Worm (Caenorhabditis elegans) whole organism, L1 larva: Measurements from ENCODE around the gene fbxa-144.
A peak's percentile ranks its signal among the peaks of the same experiment; 100 is the strongest.

ENCODE experiments used
- C16A3.4 ChIP-seq: fragments of 150-350 bp; optimal IDR thresholded peaks from 2 replicates; lab custom pipeline; 2014; ENCODE audit warnings: missing biosample characterization, missing genetic modification characterization
- C34B4.2 ChIP-seq: sonication (generic microtip); optimal IDR thresholded peaks from 2 replicates; lab custom pipeline; 2017; ENCODE audit warnings: mild to moderate bottlenecking, missing genetic modification characterization, missing compliant biosample characterization
- F16B12.6 ChIP-seq: fragments of 150-350 bp; optimal IDR thresholded peaks from 2 replicates; lab custom pipeline; 2014; ENCODE audit warnings: missing biosample characterization, missing genetic modification characterization
- aha-1 ChIP-seq: fragments of 150-350 bp; optimal IDR thresholded peaks from 2 replicates; lab custom pipeline; 2014; ENCODE audit warnings: missing biosample characterization, missing genetic modification characterization
- aly-2 ChIP-seq: fragments of 150-350 bp; optimal IDR thresholded peaks from 2 replicates; lab custom pipeline; 2014; ENCODE audit warnings: missing biosample characterization, missing genetic modification characterization
- ama-1 ChIP-seq: fragments of 150-350 bp; optimal IDR thresholded peaks from 2 replicates; lab custom pipeline; 2014
- blmp-1 ChIP-seq: fragments of 150-350 bp; optimal IDR thresholded peaks from 2 replicates; lab custom pipeline; 2014; ENCODE audit warnings: missing biosample characterization, missing genetic modification characterization
- ceh-8 ChIP-seq: fragments of 200-800 bp; sonication (Bioruptor generic); optimal IDR thresholded peaks from 2 replicates; lab custom pipeline; 2018; ENCODE audit warnings: mild to moderate bottlenecking, missing genetic modification characterization, moderate library complexity, missing compliant biosample characterization
- ces-1 ChIP-seq: fragments of 150-350 bp; optimal IDR thresholded peaks from 2 replicates; lab custom pipeline; 2014; ENCODE audit warnings: missing biosample characterization, missing genetic modification reagents, missing genetic modification characterization
- dsc-1 ChIP-seq: sonication (generic microtip); optimal IDR thresholded peaks from 2 replicates; lab custom pipeline; 2016; ENCODE audit warnings: mild to moderate bottlenecking, missing genetic modification characterization, missing compliant biosample characterization
- efl-1 ChIP-seq, 4 experiments: fragments of 150-350 bp; optimal IDR thresholded peaks in 3 of 4; peaks in 1 of 4; 1 replicate in 1 of 4; 2 replicates in 3 of 4; lab custom pipeline; 2014; ENCODE audit warnings: missing biosample characterization in 2 of 4, missing genetic modification characterization in 2 of 4, missing genetic modification reagents in 2 of 4
- egl-13 ChIP-seq: sonication (generic microtip); optimal IDR thresholded peaks from 2 replicates; lab custom pipeline; 2016; ENCODE audit warnings: missing genotype, missing genetic modification reagents, missing genetic modification characterization, missing compliant biosample characterization
- egl-27 ChIP-seq, 2 experiments: fragments of 150-350 bp in 1 of 2; sonication (generic microtip); optimal IDR thresholded peaks; 3 replicates each; lab custom pipeline; 2017 to 2018; ENCODE audit warnings: missing biosample characterization in 2 of 2, missing genetic modification characterization in 2 of 2, missing genetic modification reagents in 2 of 2
- elt-2 ChIP-seq: sonication (generic microtip); optimal IDR thresholded peaks from 2 replicates; lab custom pipeline; 2016; ENCODE audit warnings: missing genetic modification characterization, mild to moderate bottlenecking, inconsistent platforms, missing compliant biosample characterization, missing genetic modification reagents
- elt-3 ChIP-seq, 6 experiments: fragments of 150-350 bp in 1 of 6; sonication (generic microtip); optimal IDR thresholded peaks; 2 replicates each; lab custom pipeline; 2017 to 2018; ENCODE audit warnings: missing biosample characterization in 6 of 6, missing genetic modification characterization in 6 of 6, inconsistent platforms in 1 of 6
- fkh-8 ChIP-seq: sonication (generic microtip); optimal IDR thresholded peaks from 2 replicates; lab custom pipeline; 2016; ENCODE audit warnings: mild to moderate bottlenecking, missing genetic modification characterization, missing compliant biosample characterization
- grh-1 ChIP-seq: fragments of 200-800 bp; sonication (Bioruptor generic); IDR thresholded peaks from 2 replicates; pipeline ENCODE4 v1.3.6; 2022; ENCODE audit warnings: missing genetic modification reagents, missing genetic modification characterization, missing compliant biosample characterization
- hlh-4 ChIP-seq: sonication (generic microtip); optimal IDR thresholded peaks from 2 replicates; lab custom pipeline; 2016; ENCODE audit warnings: mild to moderate bottlenecking, missing genetic modification characterization, missing compliant biosample characterization
- irx-1 ChIP-seq: sonication (generic microtip); optimal IDR thresholded peaks from 2 replicates; lab custom pipeline; 2016; ENCODE audit warnings: missing genetic modification characterization, missing compliant biosample characterization
- jun-1 ChIP-seq: fragments of 150-350 bp; optimal IDR thresholded peaks from 2 replicates; lab custom pipeline; 2014; ENCODE audit warnings: missing biosample characterization, missing genetic modification reagents, missing genetic modification characterization
- lin-14 ChIP-seq: fragments of 200-800 bp; sonication (Bioruptor generic); optimal IDR thresholded peaks from 2 replicates; lab custom pipeline; 2018; ENCODE audit warnings: mild to moderate bottlenecking, missing genetic modification characterization, moderate library complexity, missing compliant biosample characterization
- lin-15B ChIP-seq: fragments of 150-350 bp; sonication (generic microtip); optimal IDR thresholded peaks from 3 replicates; lab custom pipeline; 2014; ENCODE audit warnings: missing biosample characterization, missing genetic modification characterization
- lin-35 ChIP-seq, 2 experiments: fragments of 150-350 bp; optimal IDR thresholded peaks; 2 replicates each; lab custom pipeline; 2014; ENCODE audit warnings: missing biosample characterization in 2 of 2, missing genetic modification characterization in 2 of 2, missing genetic modification reagents in 2 of 2
- mef-2 ChIP-seq: fragments of 150-350 bp; optimal IDR thresholded peaks from 2 replicates; lab custom pipeline; 2014; ENCODE audit warnings: missing biosample characterization, missing genetic modification characterization
- mep-1 ChIP-seq: fragments of 150-350 bp; optimal IDR thresholded peaks from 2 replicates; lab custom pipeline; 2014; ENCODE audit warnings: missing biosample characterization, missing genetic modification characterization
- nhr-11 ChIP-seq: fragments of 150-350 bp; optimal IDR thresholded peaks from 2 replicates; lab custom pipeline; 2014; ENCODE audit warnings: missing biosample characterization, missing genetic modification characterization
- nhr-12 ChIP-seq: sonication (generic microtip); optimal IDR thresholded peaks from 2 replicates; lab custom pipeline; 2017; ENCODE audit warnings: missing biosample characterization, missing genetic modification characterization
- nhr-19 ChIP-seq: fragments of 200-800 bp; sonication (Bioruptor generic); conservative IDR thresholded peaks from 2 replicates; pipeline ENCODE4 v1.3.6; 2022; ENCODE audit warnings: missing genetic modification characterization, missing compliant biosample characterization
- nhr-20 ChIP-seq: sonication (generic microtip); optimal IDR thresholded peaks from 2 replicates; lab custom pipeline; 2016; ENCODE audit warnings: mild to moderate bottlenecking, missing genetic modification characterization, missing compliant biosample characterization
- nhr-28 ChIP-seq: fragments of 150-350 bp; optimal IDR thresholded peaks from 2 replicates; lab custom pipeline; 2014; ENCODE audit warnings: missing biosample characterization, missing genetic modification characterization
- nhr-76 ChIP-seq: sonication (generic microtip); optimal IDR thresholded peaks from 2 replicates; lab custom pipeline; 2017; ENCODE audit warnings: missing biosample characterization, missing genetic modification characterization
- pqm-1 ChIP-seq: sonication (generic microtip); optimal IDR thresholded peaks from 3 replicates; lab custom pipeline; 2017; ENCODE audit warnings: missing biosample characterization, missing genetic modification characterization
- rnt-1 ChIP-seq: sonication (generic microtip); optimal IDR thresholded peaks from 2 replicates; lab custom pipeline; 2016; ENCODE audit warnings: mild to moderate bottlenecking, missing genetic modification characterization, moderate library complexity, missing compliant biosample characterization
- skn-1 ChIP-seq: fragments of 150-350 bp; optimal IDR thresholded peaks from 2 replicates; lab custom pipeline; 2014; ENCODE audit warnings: missing biosample characterization, missing genetic modification characterization
- snpc-4 ChIP-seq: fragments of 150-350 bp; optimal IDR thresholded peaks from 2 replicates; lab custom pipeline; 2014; ENCODE audit warnings: missing biosample characterization, missing genetic modification characterization
- sup-37 ChIP-seq: fragments of 200-800 bp; sonication (Bioruptor generic); optimal IDR thresholded peaks from 2 replicates; lab custom pipeline; 2018; ENCODE audit warnings: mild to moderate bottlenecking, missing genetic modification characterization, missing compliant biosample characterization
- unc-98 ChIP-seq: fragments of 200-800 bp; sonication (Bioruptor generic); IDR thresholded peaks from 2 replicates; pipeline ENCODE4 v1.3.6; 2022; ENCODE audit warnings: missing genetic modification characterization, missing compliant biosample characterization
- zag-1 ChIP-seq: fragments of 150-350 bp; optimal IDR thresholded peaks from 2 replicates; lab custom pipeline; 2014; ENCODE audit warnings: missing biosample characterization, missing genetic modification characterization
- zip-4 ChIP-seq: fragments of 200-800 bp; sonication (Bioruptor generic); optimal IDR thresholded peaks from 2 replicates; lab custom pipeline; 2018; ENCODE audit warnings: mild to moderate bottlenecking, missing genetic modification characterization, moderate library complexity, missing compliant biosample characterization
- ztf-11 ChIP-seq, 2 experiments: sonication (generic microtip); optimal IDR thresholded peaks; 2 replicates each; lab custom pipeline; 2016 to 2017; ENCODE audit warnings: missing genetic modification characterization in 2 of 2, missing biosample characterization in 1 of 2, missing compliant biosample characterization in 1 of 2
- ztf-4 ChIP-seq: fragments of 150-350 bp; optimal IDR thresholded peaks from 2 replicates; lab custom pipeline; 2014; ENCODE audit warnings: missing biosample characterization, missing genetic modification characterization

Gene fbxa-144

DNA sequence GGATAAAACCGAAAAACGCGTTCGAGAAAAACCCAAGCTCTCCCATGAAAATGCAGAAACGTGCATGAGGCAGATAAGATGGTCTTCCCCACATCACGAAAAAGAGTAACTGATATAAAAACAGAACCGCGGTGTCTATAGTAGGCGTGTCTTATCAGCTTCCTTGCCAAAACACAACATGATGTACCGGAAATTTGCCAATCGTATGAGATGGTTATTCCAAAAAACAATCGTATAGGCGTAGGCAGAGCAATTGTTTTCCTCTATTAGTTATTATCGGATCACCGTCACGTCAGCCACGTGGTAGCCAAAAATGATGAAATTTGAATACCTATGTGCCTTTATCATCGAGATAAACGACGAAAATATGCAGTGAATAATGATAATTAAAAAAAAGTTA lies 33.2 kb downstream of the fbxa-144 start, which contains the start of gene str-7:
Gene str-7 (minus strand): TSS at position 101 of the 400 bp plus-strand sequence.
- TF ChIP-seq hlh-4 (tag; lab: Kevin White, UChicago) (no peak), lin-15B (tag; lab: Kevin White, UChicago) (no peak), lin-14 (GFP tag; lab: Kevin White, UChicago) (no peak), egl-27 (tag; optimal IDR thresholded peaks at IDR 0.05; lab: Kevin White, UChicago) (no peak), nhr-20 (tag; lab: Kevin White, UChicago) (no peak), sup-37 (no peak), nhr-76 (tag; lab: Kevin White, UChicago) (no peak), zip-4 (GFP tag; lab: Kevin White, UChicago) (no peak), ces-1 (GFP tag; lab: Kevin White, UChicago) (no peak), elt-2 (no peak), mef-2 (tag; lab: Kevin White, UChicago) (no peak), fkh-8 (tag; lab: Kevin White, UChicago) (no peak), lin-35 (GFP tag; optimal IDR thresholded peaks at IDR 0.05; lab: Kevin White, UChicago) (no peak), skn-1 (tag; lab: Kevin White, UChicago) (no peak), C16A3.4 (no peak), pqm-1 (tag; lab: Kevin White, UChicago) (no peak), blmp-1 (tag; lab: Kevin White, UChicago) (no peak), nhr-28 (tag; lab: Kevin White, UChicago) (no peak), jun-1 (no peak)
- TF ChIP-seq, all 84 proteins: peak for 0

DNA sequence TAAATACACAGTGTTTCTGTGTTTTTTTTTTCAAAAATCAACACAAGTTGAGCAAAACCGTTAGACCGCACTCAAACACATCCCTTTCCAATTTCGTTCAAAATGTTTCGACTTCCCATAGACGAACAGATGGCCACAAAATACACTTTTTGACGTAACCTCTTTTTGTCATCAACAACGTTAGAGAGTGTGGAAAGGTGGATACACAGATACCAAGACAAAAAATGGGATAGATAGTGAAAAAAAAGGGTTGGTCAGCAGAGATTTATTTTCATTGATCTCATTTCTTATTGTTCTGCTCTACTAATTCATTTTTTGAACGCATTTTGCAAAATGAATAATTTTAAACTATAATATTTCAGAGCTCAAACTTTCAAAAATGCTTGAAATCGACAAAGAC lies 37.7 kb downstream of the fbxa-144 start:
- TF ChIP-seq pqm-1 (tag; lab: Kevin White, UChicago) (no peak), zag-1 (no peak), C34B4.2 (no peak), nhr-11 (no peak), ceh-8 (GFP tag; lab: Kevin White, UChicago) (no peak), elt-3 (tag; optimal IDR thresholded peaks at IDR 0.05; lab: Kevin White, UChicago) (peak in 1 of 6 experiments; percentile 58), nhr-76 (tag; lab: Kevin White, UChicago) (no peak), unc-98 (no peak), dsc-1 (tag; lab: Kevin White, UChicago) (no peak), ama-1 (no peak), blmp-1 (tag; lab: Kevin White, UChicago) (peak; percentile 81), zip-4 (GFP tag; lab: Kevin White, UChicago) (no peak), F16B12.6 (tag; lab: Kevin White, UChicago) (no peak), nhr-20 (tag; lab: Kevin White, UChicago) (peak; percentile 39), irx-1 (tag; lab: Kevin White, UChicago) (no peak), elt-2 (no peak), mep-1 (tag; lab: Kevin White, UChicago) (peak; percentile 38), nhr-19 (GFP tag; lab: Robert Waterston, UW) (peak; percentile 28), efl-1 (optimal IDR thresholded peaks at IDR 0.05; lab: Kevin White, UChicago) (no peak), efl-1 (GFP tag; optimal IDR thresholded peaks at IDR 0.05 in 1 of 2; lab: Kevin White, UChicago) (no peak), aly-2 (tag; lab: Kevin White, UChicago) (no peak), rnt-1 (peak; percentile 43), nhr-28 (tag; lab: Kevin White, UChicago) (no peak), egl-27 (tag; optimal IDR thresholded peaks at IDR 0.05; lab: Kevin White, UChicago) (no peak), nhr-12 (tag; lab: Kevin White, UChicago) (no peak), fkh-8 (tag; lab: Kevin White, UChicago) (no peak), ztf-4 (tag; lab: Kevin White, UChicago) (no peak), skn-1 (tag; lab: Kevin White, UChicago) (peak; percentile 58), grh-1 (GFP tag; lab: Robert Waterston, UW) (no peak), snpc-4 (tag; lab: Kevin White, UChicago) (no peak), ztf-11 (tag; optimal IDR thresholded peaks at IDR 0.05; lab: Kevin White, UChicago) (no peak), aha-1 (tag; lab: Kevin White, UChicago) (no peak), egl-13 (tag; lab: Kevin White, UChicago) (no peak)
